Worm (Caenorhabditis elegans) whole organism, early embryonic: ENCODE results near the gene fut-4.

Experiments used
- B0310.2 ChIP-seq: sonication (generic microtip); optimal IDR thresholded peaks from 2 replicates; lab custom pipeline; 2016; ENCODE audit warnings: mild to moderate bottlenecking, missing genetic modification characterization, missing compliant biosample characterization
- F13C5.2 ChIP-seq: sonication (generic microtip); optimal IDR thresholded peaks from 2 replicates; lab custom pipeline; 2017; ENCODE audit warnings: mild to moderate bottlenecking, missing genetic modification characterization, inconsistent platforms, missing compliant biosample characterization
- aly-1 ChIP-seq: sonication (generic microtip); optimal IDR thresholded peaks from 2 replicates; lab custom pipeline; 2016; ENCODE audit warnings: missing genetic modification characterization, missing compliant biosample characterization
- ama-1 ChIP-seq: fragments of 150-350 bp; optimal IDR thresholded peaks from 2 replicates; lab custom pipeline; 2014
- ceh-13 ChIP-seq: fragments of 200-800 bp; sonication (Bioruptor generic); optimal IDR thresholded peaks from 2 replicates; lab custom pipeline; 2018; ENCODE audit warnings: mild to moderate bottlenecking, missing genetic modification characterization, missing compliant biosample characterization
- ceh-36 ChIP-seq: sonication (generic microtip); optimal IDR thresholded peaks from 2 replicates; lab custom pipeline; 2016; ENCODE audit warnings: missing genetic modification characterization, inconsistent platforms, missing compliant biosample characterization
- ets-7 ChIP-seq: sonication (generic microtip); optimal IDR thresholded peaks from 2 replicates; lab custom pipeline; 2016; ENCODE audit warnings: missing genotype, missing genetic modification characterization, missing compliant biosample characterization
- flt-1 ChIP-seq: fragments of 200-800 bp; sonication (Bioruptor generic); IDR thresholded peaks from 2 replicates; pipeline ENCODE4 v1.3.6; 2022; ENCODE audit warnings: missing genetic modification characterization, missing compliant biosample characterization
- hmbx-1 ChIP-seq: sonication (generic microtip); optimal IDR thresholded peaks from 2 replicates; lab custom pipeline; 2016; ENCODE audit warnings: mild to moderate bottlenecking, missing genetic modification characterization, missing compliant biosample characterization
- hmg-4 ChIP-seq: fragments of 200-800 bp; sonication (Bioruptor generic); optimal IDR thresholded peaks from 2 replicates; lab custom pipeline; 2018; ENCODE audit warnings: mild to moderate bottlenecking, missing genetic modification characterization, missing compliant biosample characterization
- hnd-1 ChIP-seq: sonication (generic microtip); optimal IDR thresholded peaks from 2 replicates; lab custom pipeline; 2016; ENCODE audit warnings: missing genetic modification characterization, missing compliant biosample characterization
- pes-1 ChIP-seq: fragments of 200-800 bp; sonication (Bioruptor generic); IDR thresholded peaks from 2 replicates; pipeline ENCODE4 v1.3.6; 2022; ENCODE audit warnings: missing genetic modification reagents, missing genetic modification characterization, missing compliant biosample characterization
- scrt-1 ChIP-seq: fragments of 200-800 bp; sonication (Bioruptor generic); IDR thresholded peaks from 2 replicates; pipeline ENCODE4 v1.3.6; 2022; ENCODE audit warnings: missing genetic modification characterization, missing compliant biosample characterization
- sea-1 ChIP-seq: fragments of 200-800 bp; sonication (Bioruptor generic); conservative IDR thresholded peaks from 2 replicates; pipeline ENCODE4 v1.3.6; 2022; ENCODE audit warnings: missing genetic modification characterization, missing compliant biosample characterization
- tbx-11 ChIP-seq: fragments of 200-800 bp; sonication (Bioruptor generic); IDR thresholded peaks from 2 replicates; pipeline ENCODE4 v1.3.6; 2022; ENCODE audit warnings: missing genetic modification characterization, missing compliant biosample characterization
- tbx-37 ChIP-seq: fragments of 200-800 bp; sonication (Bioruptor generic); conservative IDR thresholded peaks from 2 replicates; pipeline ENCODE4 v1.3.6; 2022; ENCODE audit warnings: missing genetic modification reagents, missing genetic modification characterization, missing compliant biosample characterization
- tra-4 ChIP-seq: sonication (generic microtip); optimal IDR thresholded peaks from 2 replicates; lab custom pipeline; 2017; ENCODE audit warnings: missing genetic modification characterization, missing compliant biosample characterization

fut-4 gene

DNA sequence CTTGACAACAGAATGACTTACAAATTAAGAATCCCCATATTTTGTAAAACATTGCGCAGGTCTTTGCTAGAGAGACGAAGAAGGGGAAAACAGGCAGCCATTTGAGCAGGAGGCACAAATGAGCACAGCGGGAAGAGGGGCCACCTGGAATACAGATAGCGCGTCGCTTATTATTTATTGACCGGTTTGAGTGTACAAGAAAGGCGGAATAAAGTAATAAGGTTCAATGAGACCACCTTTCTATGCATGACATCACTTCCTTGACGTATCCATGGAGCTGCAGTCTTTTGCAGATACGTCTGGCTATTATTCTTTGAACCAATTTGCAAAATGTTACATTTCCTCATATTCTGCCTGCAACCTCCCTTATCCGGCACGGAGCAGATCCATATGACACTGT lies 47.4 kb downstream of the fut-4 start, which contains the start of gene fbxb-111:
Gene fbxb-111, minus strand, starts transcription at position 101 of the 400 bp plus-strand sequence.
- TF ChIP-seq aly-1 (no peak), flt-1 (no peak), ceh-13 (GFP tag; lab: Kevin White, UChicago) (no peak), tbx-11 (GFP tag; lab: Robert Waterston, UW) (no peak), hmg-4 (no peak), tra-4 (tag; lab: Kevin White, UChicago) (no peak), sea-1 (GFP tag; lab: Robert Waterston, UW) (no peak), hnd-1 (tag; lab: Kevin White, UChicago) (no peak), B0310.2 (tag; lab: Kevin White, UChicago) (no peak), tbx-37 (GFP tag; lab: Robert Waterston, UW) (no peak), scrt-1 (no peak)

DNA sequence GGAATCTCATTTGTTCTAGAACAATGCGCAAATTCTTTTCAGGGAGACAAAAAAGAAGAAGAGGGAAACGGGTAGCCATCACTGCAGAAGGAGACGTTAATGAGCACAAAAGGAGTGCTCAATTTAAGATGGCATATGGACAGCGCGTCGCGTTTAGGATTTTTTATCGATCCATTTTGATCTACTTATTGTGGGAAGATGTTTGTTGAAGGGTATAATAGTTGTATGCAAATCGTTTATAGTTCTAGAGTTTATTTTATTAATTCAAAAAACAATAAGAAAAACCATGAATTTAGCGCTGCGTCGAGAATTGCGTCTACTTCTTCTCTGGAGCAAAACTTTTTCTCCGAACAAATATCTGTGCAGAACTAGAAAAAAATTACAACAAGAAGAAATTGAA lies 48.8 kb downstream of the fut-4 start, which contains the start of gene sdz-9:
Gene sdz-9, minus strand, starts transcription at position 101 of the 400 bp plus-strand sequence.
- no peak for TF ChIP-seq flt-1
- no peak for TF ChIP-seq B0310.2 (tag; lab: Kevin White, UChicago)
- TF ChIP-seq scrt-1 = no peak
- TF ChIP-seq sea-1 (GFP tag; lab: Robert Waterston, UW) = no peak
- TF ChIP-seq ceh-36 (tag; lab: Kevin White, UChicago) = no peak
- TF ChIP-seq F13C5.2 (tag; lab: Kevin White, UChicago) = no peak
- no peak for TF ChIP-seq ceh-13 (GFP tag; lab: Kevin White, UChicago)
- TF ChIP-seq aly-1 = no peak
- no peak for TF ChIP-seq hmbx-1
- TF ChIP-seq tbx-37 (GFP tag; lab: Robert Waterston, UW) = no peak
- no peak for TF ChIP-seq hmg-4
- no peak for TF ChIP-seq tra-4 (tag; lab: Kevin White, UChicago)
- no peak for TF ChIP-seq ama-1 (lab: Kevin White, UChicago)
- no peak for TF ChIP-seq tbx-11 (GFP tag; lab: Robert Waterston, UW)
- TF ChIP-seq hnd-1 (tag; lab: Kevin White, UChicago) = no peak

DNA sequence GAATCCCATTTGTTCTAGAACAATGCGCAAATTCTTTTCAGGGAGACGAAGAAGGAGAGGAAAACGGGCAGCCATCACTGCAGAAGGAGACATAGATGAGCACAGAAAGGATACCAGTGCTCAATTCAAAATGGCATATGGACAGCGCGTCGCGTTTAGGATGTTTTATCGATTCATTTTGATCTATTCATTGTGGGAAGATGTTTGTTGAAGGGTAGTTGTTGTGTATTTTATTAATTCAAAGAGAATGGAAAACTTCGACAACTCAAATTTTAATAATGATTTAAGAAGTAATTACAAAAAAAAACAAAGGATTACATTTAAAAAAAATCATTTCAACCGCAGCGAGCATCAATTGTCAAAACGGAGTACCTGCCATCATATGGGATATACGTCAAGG lies 50.2 kb downstream of the fut-4 start, which contains the start of gene sdz-10:
Gene sdz-10, minus strand, starts transcription at position 101 of the 400 bp plus-strand sequence.
- TF ChIP-seq F13C5.2 (tag; lab: Kevin White, UChicago) (no peak), ets-7 (tag; lab: Kevin White, UChicago) (no peak), ceh-36 (tag; lab: Kevin White, UChicago) (no peak), hmbx-1 (no peak), ama-1 (lab: Kevin White, UChicago) (no peak), tbx-11 (GFP tag; lab: Robert Waterston, UW) (no peak), hnd-1 (tag; lab: Kevin White, UChicago) (no peak), sea-1 (GFP tag; lab: Robert Waterston, UW) (no peak), hmg-4 (no peak), aly-1 (no peak), B0310.2 (tag; lab: Kevin White, UChicago) (no peak), flt-1 (no peak), pes-1 (GFP tag; lab: Robert Waterston, UW) (no peak), tbx-37 (GFP tag; lab: Robert Waterston, UW) (no peak), scrt-1 (no peak)

DNA sequence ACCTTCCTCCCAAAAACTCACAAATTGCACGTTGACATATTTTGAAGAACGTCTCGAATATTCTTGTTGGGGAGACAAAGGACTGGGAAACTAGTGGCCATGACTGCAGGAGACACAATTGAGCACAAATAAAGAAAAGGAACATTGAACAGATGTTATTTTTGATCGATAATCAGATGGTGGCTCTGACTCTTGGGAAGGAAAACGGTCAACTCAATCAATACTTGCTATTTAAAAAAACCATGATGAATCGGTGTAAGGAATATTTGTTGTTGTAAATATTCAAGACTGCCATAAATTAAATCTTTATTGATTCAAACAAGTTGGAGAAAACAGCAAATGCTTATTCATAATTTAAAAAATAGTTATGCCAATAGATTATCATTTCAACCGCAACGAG lies 51.5 kb downstream of the fut-4 start, which contains the start of gene fbxb-105:
Gene fbxb-105, minus strand, starts transcription at position 101 of the 400 bp plus-strand sequence.
- TF ChIP-seq pes-1 (GFP tag; lab: Robert Waterston, UW) (no peak), flt-1 (no peak), hmg-4 (no peak), F13C5.2 (tag; lab: Kevin White, UChicago) (no peak), ama-1 (lab: Kevin White, UChicago) (no peak), ceh-36 (tag; lab: Kevin White, UChicago) (no peak), tbx-11 (GFP tag; lab: Robert Waterston, UW) (no peak), tbx-37 (GFP tag; lab: Robert Waterston, UW) (no peak), sea-1 (GFP tag; lab: Robert Waterston, UW) (no peak), B0310.2 (tag; lab: Kevin White, UChicago) (no peak)
